Worm (Caenorhabditis elegans) whole organism, late embryonic: ENCODE measurements around the gene dop-3.

Experiments used
- ceh-9 ChIP-seq: sonication (generic microtip); optimal IDR thresholded peaks from 2 replicates; lab custom pipeline; 2016; ENCODE audit warnings: mild to moderate bottlenecking, missing genetic modification characterization, inconsistent platforms, missing compliant biosample characterization
- lim-6 ChIP-seq: sonication (generic microtip); optimal IDR thresholded peaks from 2 replicates; lab custom pipeline; 2016; ENCODE audit warnings: missing genetic modification characterization, missing compliant biosample characterization
- nhr-232 ChIP-seq: sonication (generic microtip); optimal IDR thresholded peaks from 2 replicates; lab custom pipeline; 2016; ENCODE audit warnings: missing genetic modification characterization, missing compliant biosample characterization

- no peak for TF ChIP-seq nhr-232 (tag; lab: Kevin White, UChicago)
- no peak for TF ChIP-seq ceh-9 (tag; lab: Kevin White, UChicago)
- no peak for TF ChIP-seq lim-6
These were observed 39.7 kb upstream of the dop-3 start for ce11 chrX:6609251-6609650.
